Worm (Caenorhabditis elegans) whole organism, late embryonic: ENCODE results near the gene tomm-70.

ENCODE experiments used
- C38D4.7 ChIP-seq: fragments of 200-800 bp; sonication (Bioruptor generic); optimal IDR thresholded peaks from 2 replicates; lab custom pipeline; 2018; ENCODE audit warnings: mild to moderate bottlenecking, missing genetic modification characterization, moderate library complexity, missing compliant biosample characterization
- ama-1 ChIP-seq: fragments of 150-350 bp; optimal IDR thresholded peaks from 2 replicates; lab custom pipeline; 2014
- elt-2 ChIP-seq: sonication (generic microtip); optimal IDR thresholded peaks from 2 replicates; lab custom pipeline; 2016; ENCODE audit warnings: missing genetic modification reagents, missing genetic modification characterization, missing compliant biosample characterization
- pha-4 ChIP-seq: fragments of 150-350 bp; optimal IDR thresholded peaks from 2 replicates; lab custom pipeline; 2018; ENCODE audit warnings: missing biosample characterization, missing genetic modification reagents, missing genetic modification characterization
- rnt-1 ChIP-seq: sonication (generic microtip); optimal IDR thresholded peaks from 2 replicates; lab custom pipeline; 2016; ENCODE audit warnings: missing genetic modification characterization, missing compliant biosample characterization

ce11 chrIII:8750606-8751005, 3.9 kb downstream of the tomm-70 start, which contains the start of gene ugtp-1:
- TF ChIP-seq elt-2 (no peak), C38D4.7 (GFP tag; lab: Kevin White, UChicago) (no peak), ama-1 (lab: Kevin White, UChicago) (no peak), pha-4 (tag; lab: Kevin White, UChicago) (no peak), rnt-1 (no peak)
